Fruit fly (Drosophila melanogaster) whole organism, embryonic: ENCODE measurements around the gene MCTS1.

ENCODE experiments used
- CG10366 ChIP-seq: fragments of 200-800 bp; sonication (Bioruptor generic); IDR thresholded peaks from 2 replicates; pipeline ENCODE4 v1.3.6; 2022; ENCODE audit warnings: missing biosample characterization, missing genetic modification characterization
- CG10431 ChIP-seq: fragments of 200-800 bp; sonication (Bioruptor generic); optimal IDR thresholded peaks from 3 replicates; lab custom pipeline; 2018; ENCODE audit warnings: missing biosample characterization, mild to moderate bottlenecking, missing genetic modification characterization
- CG10543 ChIP-seq: fragments of 200-800 bp; sonication (Bioruptor generic); optimal IDR thresholded peaks from 3 replicates; lab custom pipeline; 2017; ENCODE audit warnings: missing biosample characterization, mild to moderate bottlenecking, missing genetic modification characterization, moderate library complexity
- CG11247 ChIP-seq: fragments of 200-800 bp; sonication (Bioruptor generic); IDR thresholded peaks from 2 replicates; pipeline ENCODE4 v1.3.6; 2022; ENCODE audit warnings: missing biosample characterization, missing genetic modification characterization
- CG14667 ChIP-seq: fragments of 200-800 bp; sonication (Bioruptor generic); IDR thresholded peaks from 2 replicates; pipeline ENCODE4 v1.3.6; 2022; ENCODE audit warnings: missing biosample characterization, missing genetic modification characterization
- CG14860 ChIP-seq: fragments of 200-800 bp; sonication (Bioruptor generic); IDR thresholded peaks from 3 replicates; pipeline ENCODE4 v1.3.6; 2022; ENCODE audit warnings: missing biosample characterization, missing genetic modification characterization; ENCODE audit not compliant: partially characterized antibody
- CG15269 ChIP-seq: fragments of 200-800 bp; sonication (Bioruptor generic); optimal IDR thresholded peaks from 2 replicates; lab custom pipeline; 2018; ENCODE audit warnings: missing biosample characterization, mild to moderate bottlenecking, missing genetic modification characterization, moderate library complexity
- CG15479 ChIP-seq: fragments of 200-800 bp; sonication (Bioruptor generic); optimal IDR thresholded peaks from 3 replicates; lab custom pipeline; 2019; ENCODE audit warnings: missing biosample characterization, mild to moderate bottlenecking, missing genetic modification characterization, moderate library complexity
- CG18476 ChIP-seq: fragments of 200-800 bp; sonication (Bioruptor generic); optimal IDR thresholded peaks from 2 replicates; lab custom pipeline; 2016; ENCODE audit warnings: missing biosample characterization, mild to moderate bottlenecking, missing genetic modification characterization
- CG42726 ChIP-seq: fragments of 200-800 bp; sonication (Bioruptor generic); IDR thresholded peaks from 2 replicates; pipeline ENCODE4 v1.3.6; 2022; ENCODE audit warnings: missing biosample characterization, missing genetic modification characterization; ENCODE audit not compliant: partially characterized antibody
- CG4328 ChIP-seq: fragments of 200-800 bp; sonication (Bioruptor generic); optimal IDR thresholded peaks from 3 replicates; lab custom pipeline; 2017; ENCODE audit warnings: missing biosample characterization, missing genetic modification reagents, missing genetic modification characterization
- CG4360 ChIP-seq: fragments of 200-800 bp; sonication (Bioruptor generic); IDR thresholded peaks from 2 replicates; pipeline ENCODE4 v1.3.6; 2022; ENCODE audit warnings: missing biosample characterization, missing genetic modification characterization
- CG4820 ChIP-seq: fragments of 200-800 bp; sonication (Bioruptor generic); optimal IDR thresholded peaks from 3 replicates; lab custom pipeline; 2016; ENCODE audit warnings: missing biosample characterization, missing genetic modification characterization
- CG4854 ChIP-seq: fragments of 200-800 bp; sonication (Bioruptor generic); optimal IDR thresholded peaks from 2 replicates; lab custom pipeline; 2016; ENCODE audit warnings: missing biosample characterization, missing genetic modification characterization, inconsistent platforms
- CG6813 ChIP-seq: fragments of 200-800 bp; sonication (Bioruptor generic); optimal IDR thresholded peaks from 2 replicates; lab custom pipeline; 2017; ENCODE audit warnings: missing biosample characterization, missing genetic modification characterization, mild to moderate bottlenecking, moderate library complexity, missing genetic modification reagents
- CG9437 ChIP-seq: fragments of 200-800 bp; sonication (Bioruptor generic); optimal IDR thresholded peaks from 2 replicates; lab custom pipeline; 2018; ENCODE audit warnings: missing biosample characterization, mild to moderate bottlenecking, missing genetic modification characterization
- CG9932 ChIP-seq: fragments of 200-800 bp; sonication (Bioruptor generic); IDR thresholded peaks from 2 replicates; pipeline ENCODE4 v1.3.6; 2022; ENCODE audit warnings: missing biosample characterization, missing genetic modification characterization
- CTCF ChIP-seq: fragments of 200-800 bp; sonication (Bioruptor generic); optimal IDR thresholded peaks from 2 replicates; lab custom pipeline; 2017; ENCODE audit warnings: missing biosample characterization, mild to moderate bottlenecking, missing genetic modification characterization, moderate library complexity
- D ChIP-seq, 2 experiments: fragments of 200-800 bp in 1 of 2; fragments of >200 bp in 1 of 2; sonication (Bioruptor generic) in 1 of 2; optimal IDR thresholded peaks; 2 replicates in 1 of 2; 3 replicates in 1 of 2; lab custom pipeline; 2017; ENCODE audit warnings: mild to moderate bottlenecking in 1 of 2, missing biosample characterization in 1 of 2, missing genetic modification characterization in 1 of 2, missing genetic modification reagents in 1 of 2
- Dip2 ChIP-seq: fragments of 200-800 bp; sonication (Bioruptor generic); IDR thresholded peaks from 2 replicates; pipeline ENCODE4 v1.3.6; 2022; ENCODE audit warnings: missing biosample characterization, missing genetic modification characterization
- HLH3B ChIP-seq: fragments of 200-800 bp; sonication (Bioruptor generic); IDR thresholded peaks from 2 replicates; pipeline ENCODE4 v1.3.6; 2022; ENCODE audit warnings: missing biosample characterization, missing genetic modification characterization
- MBD-R2 ChIP-seq: fragments of 200-800 bp; sonication (Bioruptor generic); IDR thresholded peaks from 2 replicates; pipeline ENCODE4 v1.3.6; 2022; ENCODE audit warnings: missing biosample characterization, missing genetic modification characterization
- Mrtf ChIP-seq: fragments of 200-800 bp; sonication (Bioruptor generic); IDR thresholded peaks from 3 replicates; pipeline ENCODE4 v1.3.6; 2022; ENCODE audit warnings: missing biosample characterization, missing genetic modification characterization
- Six4 ChIP-seq: fragments of 200-800 bp; sonication (Bioruptor generic); optimal IDR thresholded peaks from 2 replicates; lab custom pipeline; 2016; ENCODE audit warnings: missing biosample characterization, missing genetic modification characterization
- Spps ChIP-seq: fragments of 200-800 bp; sonication (Bioruptor generic); optimal IDR thresholded peaks from 2 replicates; lab custom pipeline; 2018; ENCODE audit warnings: missing biosample characterization, mild to moderate bottlenecking, missing genetic modification characterization
- Sry-β ChIP-seq: fragments of 200-800 bp; sonication (Bioruptor generic); optimal IDR thresholded peaks from 2 replicates; lab custom pipeline; 2018; ENCODE audit warnings: missing biosample characterization, mild to moderate bottlenecking, missing genetic modification characterization, moderate library complexity
- Stat92E ChIP-seq, 3 experiments: fragments of >200 bp in 2 of 3; fragments of 200-800 bp in 1 of 3; sonication (Bioruptor generic) in 1 of 3; optimal IDR thresholded peaks; 2 replicates each; lab custom pipeline; 2017 to 2019; ENCODE audit warnings: missing biosample characterization in 3 of 3, missing genetic modification characterization in 3 of 3, mild to moderate bottlenecking in 1 of 3, moderate library complexity in 1 of 3
- ab ChIP-seq: fragments of 200-800 bp; sonication (Bioruptor generic); optimal IDR thresholded peaks from 2 replicates; lab custom pipeline; 2016; ENCODE audit warnings: missing biosample characterization, missing genetic modification characterization
- bigmax ChIP-seq: fragments of 200-800 bp; sonication (Bioruptor generic); optimal IDR thresholded peaks from 2 replicates; lab custom pipeline; 2018; ENCODE audit warnings: missing biosample characterization, mild to moderate bottlenecking, missing genetic modification characterization
- cg ChIP-seq: fragments of 200-800 bp; sonication (Bioruptor generic); optimal IDR thresholded peaks from 3 replicates; lab custom pipeline; 2019; ENCODE audit warnings: missing biosample characterization, mild to moderate bottlenecking, missing genetic modification characterization, moderate library complexity
- corto ChIP-seq: fragments of 200-800 bp; sonication (Bioruptor generic); optimal IDR thresholded peaks from 2 replicates; lab custom pipeline; 2016; ENCODE audit warnings: missing biosample characterization, mild to moderate bottlenecking, missing genetic modification characterization, moderate library complexity
- fd64A ChIP-seq: fragments of 200-800 bp; sonication (Bioruptor generic); optimal IDR thresholded peaks from 3 replicates; lab custom pipeline; 2018; ENCODE audit warnings: missing biosample characterization, mild to moderate bottlenecking, missing genetic modification characterization
- fd96Cb ChIP-seq: fragments of 200-800 bp; sonication (Bioruptor generic); optimal IDR thresholded peaks from 2 replicates; lab custom pipeline; 2018; ENCODE audit warnings: missing biosample characterization, mild to moderate bottlenecking, missing genetic modification characterization, moderate library complexity
- gcm ChIP-seq: fragments of 200-800 bp; sonication (Bioruptor generic); optimal IDR thresholded peaks from 2 replicates; lab custom pipeline; 2019; ENCODE audit warnings: missing biosample characterization, mild to moderate bottlenecking, missing genetic modification characterization, moderate library complexity
- h ChIP-seq: fragments of >200 bp; optimal IDR thresholded peaks from 2 replicates; lab custom pipeline; 2017
- hb ChIP-seq: fragments of 200-800 bp; sonication (Bioruptor generic); IDR thresholded peaks from 3 replicates; pipeline ENCODE4 v1.3.6; 2022; ENCODE audit warnings: missing biosample characterization, missing genetic modification characterization; ENCODE audit not compliant: partially characterized antibody
- her ChIP-seq: fragments of 200-800 bp; sonication (Bioruptor generic); optimal IDR thresholded peaks from 2 replicates; lab custom pipeline; 2016; ENCODE audit warnings: missing biosample characterization, missing genetic modification characterization
- jing ChIP-seq: fragments of 200-800 bp; sonication (Bioruptor generic); optimal IDR thresholded peaks from 2 replicates; lab custom pipeline; 2018; ENCODE audit warnings: missing biosample characterization, mild to moderate bottlenecking, missing genetic modification characterization
- row ChIP-seq: fragments of 200-800 bp; sonication (Bioruptor generic); IDR thresholded peaks from 3 replicates; pipeline ENCODE4 v1.3.6; 2022; ENCODE audit warnings: missing biosample characterization, missing genetic modification characterization
- run ChIP-seq: fragments of 200-800 bp; sonication (Bioruptor generic); optimal IDR thresholded peaks from 3 replicates; lab custom pipeline; 2018; ENCODE audit warnings: missing biosample characterization, mild to moderate bottlenecking, missing genetic modification characterization
- schlank ChIP-seq: fragments of 200-800 bp; sonication (Bioruptor generic); optimal IDR thresholded peaks from 2 replicates; lab custom pipeline; 2018; ENCODE audit warnings: missing biosample characterization, mild to moderate bottlenecking, missing genetic modification characterization
- sens-2 ChIP-seq: fragments of 200-800 bp; sonication (Bioruptor generic); IDR thresholded peaks from 2 replicates; pipeline ENCODE4 v1.3.6; 2022; ENCODE audit warnings: missing biosample characterization, missing genetic modification characterization
- sim ChIP-seq: fragments of 200-800 bp; sonication (Bioruptor generic); IDR thresholded peaks from 2 replicates; pipeline ENCODE4 v1.3.6; 2022; ENCODE audit warnings: missing biosample characterization, missing genetic modification characterization
- sna ChIP-seq: fragments of 200-800 bp; sonication (Bioruptor generic); IDR thresholded peaks from 2 replicates; pipeline ENCODE4 v1.3.6; 2022; ENCODE audit warnings: missing biosample characterization, missing genetic modification characterization; ENCODE audit not compliant: partially characterized antibody
- sr ChIP-seq: fragments of 200-800 bp; sonication (Bioruptor generic); IDR thresholded peaks from 3 replicates; pipeline ENCODE4 v1.3.6; 2022; ENCODE audit warnings: missing biosample characterization, missing genetic modification characterization
- tgo ChIP-seq: fragments of 200-800 bp; sonication (Bioruptor generic); IDR thresholded peaks from 3 replicates; pipeline ENCODE4 v1.3.6; 2022; ENCODE audit warnings: missing biosample characterization, missing genetic modification characterization
- vnd ChIP-seq: fragments of 200-800 bp; sonication (Bioruptor generic); IDR thresholded peaks from 3 replicates; pipeline ENCODE4 v1.3.6; 2022; ENCODE audit warnings: missing biosample characterization, missing genetic modification characterization; ENCODE audit not compliant: partially characterized antibody
- z ChIP-seq: fragments of 200-800 bp; sonication (Bioruptor generic); IDR thresholded peaks from 3 replicates; pipeline ENCODE4 v1.3.6; 2022; ENCODE audit warnings: missing biosample characterization, missing genetic modification characterization
- zen2 ChIP-seq: fragments of 200-800 bp; sonication (Bioruptor generic); IDR thresholded peaks from 3 replicates; pipeline ENCODE4 v1.3.6; 2022; ENCODE audit warnings: missing biosample characterization, missing genetic modification characterization; ENCODE audit not compliant: partially characterized antibody

Gene MCTS1

DNA sequence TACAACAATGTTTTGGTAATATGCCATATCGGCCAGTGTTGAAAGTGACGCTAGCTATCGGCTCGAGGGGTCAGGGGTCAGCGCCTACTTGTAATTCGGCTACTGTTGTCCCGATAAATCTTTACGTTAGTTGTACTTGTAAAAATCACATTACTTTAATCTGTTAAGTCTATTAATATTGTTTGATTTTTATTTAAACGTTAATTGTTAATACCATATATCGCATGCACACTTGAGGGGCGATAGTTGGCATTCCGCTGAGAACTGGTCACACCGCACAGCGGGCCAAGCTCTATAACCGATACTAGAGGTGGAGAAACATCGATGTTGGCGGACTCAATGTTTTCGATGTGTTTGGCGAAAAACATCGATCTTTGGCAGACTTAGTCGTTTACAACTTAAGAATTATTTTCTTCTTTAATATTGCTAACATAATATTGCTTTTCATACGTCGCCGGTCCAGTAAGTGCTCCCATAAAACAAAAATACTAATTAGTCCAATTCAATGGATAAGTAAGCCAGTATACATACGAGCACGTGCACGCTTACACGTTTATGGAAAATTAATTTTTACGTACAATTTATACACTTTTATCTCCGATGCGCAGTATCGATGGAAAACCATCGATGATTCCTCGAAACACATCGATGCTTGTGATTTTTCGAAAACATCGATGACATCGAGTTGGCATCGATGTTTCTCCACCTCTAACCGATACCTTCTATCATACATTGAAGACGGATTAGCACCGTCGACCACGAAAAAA, at the start of gene MCTS1, which contains the start of gene rux (continued):
- TF ChIP-seq CG4328 (GFP tag; lab: Kevin White, UChicago) (no peak), CG18476 (GFP tag; lab: Kevin White, UChicago) (no peak), CG4360 (GFP tag; lab: Robert Waterston, UW) (no peak), Spps (tag; lab: Kevin White, UChicago) (no peak), CG14860 (GFP tag; lab: Robert Waterston, UW) (peak; percentile 91), schlank (no peak), D (optimal IDR thresholded peaks at IDR 0.05; lab: Kevin White, UChicago) (no peak), D (GFP tag; optimal IDR thresholded peaks at IDR 0.05; lab: Kevin White, UChicago) (no peak), cg (GFP tag; lab: Kevin White, UChicago) (no peak), CG11247 (GFP tag; lab: Robert Waterston, UW) (peak; percentile 55; the same call in 1 of the 2 replicates), CG10543 (GFP tag; lab: Kevin White, UChicago) (no peak), sens-2 (GFP tag; lab: Robert Waterston, UW) (no peak), tgo (no peak), jing (no peak), fd96Cb (tag; lab: Kevin White, UChicago) (peak; percentile 5), HLH3B (GFP tag; lab: Robert Waterston, UW) (no peak), Sry-β (no peak), sr (GFP tag; lab: Robert Waterston, UW) (no peak), CG10431 (GFP tag; lab: Kevin White, UChicago) (no peak), fd64A (GFP tag; lab: Kevin White, UChicago) (no peak), CG15269 (tag; lab: Kevin White, UChicago) (no peak), CG4820 (GFP tag; lab: Kevin White, UChicago) (peak; percentile 14), CG6813 (no peak), CG9932 (peak; percentile 63), CG15479 (no peak), Mrtf (peak; percentile 8; the same call in 1 of the 3 replicates), CG9437 (GFP tag; lab: Kevin White, UChicago) (peak; percentile 34), z (GFP tag; lab: Robert Waterston, UW) (no peak), her (GFP tag; lab: Kevin White, UChicago) (no peak), run (tag; lab: Kevin White, UChicago) (no peak), CTCF (GFP tag; lab: Kevin White, UChicago) (no peak), bigmax (no peak), hb (GFP tag; lab: Robert Waterston, UW) (peak; percentile 90), corto (no peak), CG14667 (GFP tag; lab: Robert Waterston, UW) (no peak), CG42726 (GFP tag; lab: Robert Waterston, UW) (peak; percentile 90), Dip2 (no peak), row (GFP tag; lab: Robert Waterston, UW) (peak; percentile 87), zen2 (GFP tag; lab: Robert Waterston, UW) (peak; percentile 90), Stat92E (GFP tag; optimal IDR thresholded peaks at IDR 0.05; lab: Kevin White, UChicago) (no peak), sna (GFP tag; lab: Robert Waterston, UW) (peak; percentile 94), MBD-R2 (GFP tag; lab: Robert Waterston, UW) (peak; percentile 52; the same call in 1 of the 2 replicates), gcm (GFP tag; lab: Kevin White, UChicago) (no peak), Six4 (GFP tag; lab: Kevin White, UChicago) (no peak), CG4854 (GFP tag; lab: Kevin White, UChicago) (no peak), sim (no peak), vnd (GFP tag; lab: Robert Waterston, UW) (peak; percentile 92), CG10366 (GFP tag; lab: Robert Waterston, UW) (no peak), ab (GFP tag; lab: Kevin White, UChicago) (no peak), h (lab: Kevin White, UChicago) (no peak)
